Worm (Caenorhabditis elegans): ENCODE data around the gene F09F7.6.

DNA sequence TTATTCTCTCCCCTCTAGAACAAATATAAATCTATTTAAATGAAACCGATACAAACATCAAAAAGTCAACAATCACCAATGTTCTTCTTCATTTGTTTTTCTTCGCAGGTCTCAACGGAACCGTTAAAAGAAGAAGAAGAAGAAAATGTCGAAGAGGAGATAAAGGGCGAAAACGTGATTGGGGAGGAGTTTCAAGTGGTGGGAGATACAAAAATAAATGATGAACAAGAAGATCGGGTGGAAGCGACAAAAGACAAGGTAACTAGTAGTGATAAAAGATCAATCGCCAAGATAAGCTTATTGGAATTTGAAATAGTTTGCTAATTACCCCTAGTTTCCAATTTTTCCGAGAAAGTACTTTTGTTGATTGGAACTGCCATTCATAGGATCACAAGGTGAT is 1.7 kb downstream of the F09F7.6 start:
- no peak for TF ChIP-seq tab-1 (GFP tag; IDR thresholded peaks at IDR 0.05)
- no peak for TF ChIP-seq med-1 (GFP tag; optimal IDR thresholded peaks at IDR 0.05; ENCODE audit: insufficient read depth)
- no peak for TF ChIP-seq klf-2 (GFP tag; conservative IDR thresholded peaks at IDR 0.05)
- TF ChIP-seq flt-1 (GFP tag; IDR thresholded peaks at IDR 0.05): no peak
- no peak for TF ChIP-seq ztf-29 (GFP tag; IDR thresholded peaks at IDR 0.05)
- TF ChIP-seq T22C8.4 (GFP tag; IDR thresholded peaks at IDR 0.05): no peak

Data from whole organism, midembryonic.